Fruit fly (Drosophila melanogaster) whole organism, wandering third instar larva: ENCODE results near the gene Pdi.

Experiments
- Abd-B ChIP-seq: fragments of >200 bp; optimal IDR thresholded peaks from 2 replicates; lab custom pipeline; 2017; ENCODE audit warnings: missing biosample characterization, missing genetic modification characterization
- CG32264 ChIP-seq: fragments of 200-800 bp; sonication (Bioruptor generic); optimal IDR thresholded peaks from 2 replicates; lab custom pipeline; 2016; ENCODE audit warnings: missing biosample characterization, missing genetic modification characterization
- CG9705 ChIP-seq: fragments of 200-800 bp; sonication (Bioruptor generic); optimal IDR thresholded peaks from 2 replicates; lab custom pipeline; 2018; ENCODE audit warnings: missing biosample characterization, mild to moderate bottlenecking, missing genetic modification characterization
- CrebA ChIP-seq: fragments of 200-800 bp; sonication (Bioruptor generic); optimal IDR thresholded peaks from 2 replicates; lab custom pipeline; 2016; ENCODE audit warnings: missing biosample characterization, mild to moderate bottlenecking, missing genetic modification characterization, borderline replicate concordance
- Dif ChIP-seq: fragments of 200-275, 200-300 bp; sonication (Bioruptor generic); optimal IDR thresholded peaks from 2 replicates; lab custom pipeline; 2018; ENCODE audit warnings: missing biosample characterization, missing genetic modification characterization; ENCODE audit not compliant: partially characterized antibody
- GATAd ChIP-seq: sonication (Bioruptor generic); optimal IDR thresholded peaks from 2 replicates; lab custom pipeline; 2016; ENCODE audit warnings: missing biosample characterization, missing genetic modification characterization
- HLH106 ChIP-seq: fragments of 200-800 bp; optimal IDR thresholded peaks from 3 replicates; lab custom pipeline; 2019; ENCODE audit warnings: missing biosample characterization, mild to moderate bottlenecking, missing genetic modification characterization, moderate library complexity
- Hr78 ChIP-seq: fragments of >200 bp; optimal IDR thresholded peaks from 2 replicates; lab custom pipeline; 2017; ENCODE audit warnings: missing biosample characterization, missing genetic modification characterization
- Hr83 ChIP-seq: fragments of 200-300 bp; sonication (Bioruptor generic); optimal IDR thresholded peaks from 2 replicates; lab custom pipeline; 2016; ENCODE audit warnings: missing biosample characterization, mild to moderate bottlenecking, missing genetic modification characterization, moderate library complexity; ENCODE audit not compliant: poor library complexity, severe bottlenecking
- Mio ChIP-seq: sonication (Bioruptor generic); optimal IDR thresholded peaks from 2 replicates; lab custom pipeline; 2016; ENCODE audit warnings: missing biosample characterization, missing genetic modification characterization
- Myc ChIP-seq: fragments of >200 bp; optimal IDR thresholded peaks from 2 replicates; lab custom pipeline; 2017
- N ChIP-seq: fragments of >200 bp; optimal IDR thresholded peaks from 2 replicates; lab custom pipeline; 2018; ENCODE audit warnings: missing biosample characterization, missing external identifiers, missing genetic modification characterization
- OdsH ChIP-seq: fragments of 200-800 bp; sonication (Bioruptor generic); optimal IDR thresholded peaks from 2 replicates; lab custom pipeline; 2016; ENCODE audit warnings: missing biosample characterization, mild to moderate bottlenecking, missing genetic modification characterization
- Rel ChIP-seq, 2 experiments: fragments of 200-800 bp; sonication (Bioruptor generic) in 1 of 2; optimal IDR thresholded peaks; 2 replicates in 1 of 2; 3 replicates in 1 of 2; lab custom pipeline; 2016 to 2019; ENCODE audit warnings: mild to moderate bottlenecking in 2 of 2, missing biosample characterization in 2 of 2, missing genetic modification characterization in 2 of 2, moderate library complexity in 1 of 2
- Sp1 ChIP-seq: fragments of 200-800 bp; sonication (Bioruptor generic); optimal IDR thresholded peaks from 3 replicates; lab custom pipeline; 2019; ENCODE audit warnings: missing biosample characterization, mild to moderate bottlenecking, missing genetic modification characterization, moderate library complexity
- Vsx2 ChIP-seq: fragments of 200-300, 225-300 bp; sonication (Bioruptor generic); optimal IDR thresholded peaks from 2 replicates; lab custom pipeline; 2018; ENCODE audit warnings: missing biosample characterization, missing genetic modification characterization; ENCODE audit not compliant: partially characterized antibody
- br ChIP-seq: fragments of 200-800 bp; sonication (Bioruptor generic); optimal IDR thresholded peaks from 2 replicates; lab custom pipeline; 2016; ENCODE audit warnings: missing biosample characterization, missing genetic modification characterization
- brk ChIP-seq: fragments of 200-800 bp; sonication (Bioruptor generic); optimal IDR thresholded peaks from 2 replicates; lab custom pipeline; 2016; ENCODE audit warnings: missing biosample characterization, mild to moderate bottlenecking, missing genetic modification characterization
- dmrt93B ChIP-seq: fragments of 200-800 bp; sonication (Bioruptor generic); optimal IDR thresholded peaks from 2 replicates; lab custom pipeline; 2018; ENCODE audit warnings: missing biosample characterization, mild to moderate bottlenecking, missing genetic modification characterization
- ey ChIP-seq: fragments of 200-800 bp; sonication (Bioruptor generic); optimal IDR thresholded peaks from 2 replicates; lab custom pipeline; 2016; ENCODE audit warnings: missing biosample characterization, missing genetic modification characterization
- foxo ChIP-seq, 2 experiments: fragments of 200-800 bp; sonication (Bioruptor generic); optimal IDR thresholded peaks; 2 replicates in 1 of 2; 3 replicates in 1 of 2; lab custom pipeline; 2016 to 2017; ENCODE audit warnings: missing biosample characterization in 2 of 2, missing genetic modification characterization in 2 of 2
- h ChIP-seq: fragments of 200-800 bp; sonication (Bioruptor generic); optimal IDR thresholded peaks from 3 replicates; lab custom pipeline; 2016; ENCODE audit warnings: missing biosample characterization, mild to moderate bottlenecking, missing genetic modification characterization
- jim ChIP-seq: fragments of 175-275, 200-325 bp; sonication (Bioruptor generic); optimal IDR thresholded peaks from 2 replicates; lab custom pipeline; 2016; ENCODE audit warnings: missing biosample characterization, mild to moderate bottlenecking, missing genetic modification characterization
- psq ChIP-seq: fragments of 200-800 bp; sonication (Bioruptor generic); optimal IDR thresholded peaks from 3 replicates; lab custom pipeline; 2017; ENCODE audit warnings: missing biosample characterization, mild to moderate bottlenecking, missing genetic modification characterization, moderate library complexity
- rgr ChIP-seq: fragments of 200-800 bp; sonication (Bioruptor generic); optimal IDR thresholded peaks from 3 replicates; lab custom pipeline; 2016; ENCODE audit warnings: missing biosample characterization, mild to moderate bottlenecking, missing genetic modification characterization
- sage ChIP-seq: fragments of 200-800 bp; sonication (Bioruptor generic); optimal IDR thresholded peaks from 2 replicates; lab custom pipeline; 2016; ENCODE audit warnings: missing biosample characterization, mild to moderate bottlenecking, missing genetic modification characterization
- sv ChIP-seq: fragments of 200-800 bp; sonication (Bioruptor generic); optimal IDR thresholded peaks from 3 replicates; lab custom pipeline; 2016; ENCODE audit warnings: missing biosample characterization, missing genetic modification characterization
- tai ChIP-seq: sonication (Bioruptor generic); optimal IDR thresholded peaks from 2 replicates; lab custom pipeline; 2016; ENCODE audit warnings: missing biosample characterization, missing genetic modification characterization
- usp ChIP-seq: fragments of >200 bp; optimal IDR thresholded peaks from 2 replicates; lab custom pipeline; 2017; ENCODE audit warnings: missing biosample characterization, missing genetic modification characterization
- woc ChIP-seq: sonication (Bioruptor generic); optimal IDR thresholded peaks from 2 replicates; lab custom pipeline; 2016; ENCODE audit warnings: missing biosample characterization, mild to moderate bottlenecking, missing genetic modification characterization

The Pdi gene

dm6 chr3L:15162005-15162404 is 19.4 kb upstream of the Pdi start:
- no peak for TF ChIP-seq Mio
- no peak for TF ChIP-seq brk
- TF ChIP-seq CG32264, result no peak
- no peak for TF ChIP-seq jim (GFP tag; lab: Kevin White, UChicago)

dm6 chr3L:15161549-15161948 is 18.9 kb upstream of the Pdi start, which contains the start of gene CG6878:
Gene CG6878 (plus strand): TSS chr3L:15161817.
- TF ChIP-seq CG9705, result peak; percentile 10
- peak; percentile 47 for TF ChIP-seq Myc (lab: Kevin White, UChicago)
- TF ChIP-seq Rel (GFP tag; optimal IDR thresholded peaks at IDR 0.05; lab: Kevin White, UChicago), result no peak
- peak; percentile 9 for TF ChIP-seq Rel (tag; optimal IDR thresholded peaks at IDR 0.05; lab: Kevin White, UChicago)
- peak; percentile 51 for TF ChIP-seq N (GFP tag; lab: Kevin White, UChicago)
- TF ChIP-seq Hr83 (GFP tag; lab: Kevin White, UChicago), result peak; percentile 34
- no peak for TF ChIP-seq Mio
- no peak for TF ChIP-seq psq

dm6 chr3L:15158330-15159114 is 15.9 kb upstream of the Pdi start, which contains the start of the genes Msh6 and Prp31:
Gene Msh6 (minus strand): TSS chr3L:15158562.
Gene Prp31 (plus strand): TSS chr3L:15159100.
- TF ChIP-seq br (GFP tag; lab: Kevin White, UChicago), result no peak
- peak; percentile 35 for TF ChIP-seq sv (GFP tag; lab: Kevin White, UChicago)
- peak; percentile 60 for TF ChIP-seq CG9705
- TF ChIP-seq HLH106 (tag; lab: Kevin White, UChicago), result peak; percentile 63
- TF ChIP-seq ey (GFP tag; lab: Kevin White, UChicago), result peak; percentile 46
- peak; percentile 40 for TF ChIP-seq psq
- TF ChIP-seq Abd-B (GFP tag; lab: Kevin White, UChicago), result no peak
- peak; percentile 61 for TF ChIP-seq Sp1 (GFP tag; lab: Kevin White, UChicago)
- no peak for TF ChIP-seq Hr78 (GFP tag; lab: Kevin White, UChicago)
- TF ChIP-seq, all 38 proteins: peak for 6

- peak; percentile 78 for TF ChIP-seq rgr (GFP tag; lab: Kevin White, UChicago)
- TF ChIP-seq psq, result peak; percentile 18
- no peak for TF ChIP-seq woc (GFP tag; lab: Kevin White, UChicago)
- TF ChIP-seq h, result peak; percentile 76
- TF ChIP-seq sage (GFP tag; lab: Kevin White, UChicago), result no peak
- TF ChIP-seq Mio, result no peak
- no peak for TF ChIP-seq Hr78 (GFP tag; lab: Kevin White, UChicago)
- no peak for TF ChIP-seq sv (GFP tag; lab: Kevin White, UChicago)
- TF ChIP-seq dmrt93B (GFP tag; lab: Kevin White, UChicago), result no peak
- peak; percentile 97 for TF ChIP-seq Hr83 (GFP tag; lab: Kevin White, UChicago)
- TF ChIP-seq tai, result no peak
- TF ChIP-seq CG9705, result peak; percentile 0
- TF ChIP-seq foxo (GFP tag; optimal IDR thresholded peaks at IDR 0.05; lab: Kevin White, UChicago), result peak in 1 of 2 experiments; percentile 55
- TF ChIP-seq OdsH (GFP tag; lab: Kevin White, UChicago), result peak; percentile 66
- no peak for TF ChIP-seq CrebA (GFP tag; lab: Kevin White, UChicago)
- no peak for TF ChIP-seq N (GFP tag; lab: Kevin White, UChicago)
- peak; percentile 36 for TF ChIP-seq br (GFP tag; lab: Kevin White, UChicago)
Measured at dm6 chr3L:15150028-15150427, 7.4 kb upstream of the Pdi start.

dm6 chr3L:15146643-15147187 is 4.1 kb upstream of the Pdi start, which contains the start of gene FucTA:
Gene FucTA (plus strand): TSS chr3L:15147137.
- no peak for TF ChIP-seq GATAd
- TF ChIP-seq Abd-B (GFP tag; lab: Kevin White, UChicago), result no peak
- no peak for TF ChIP-seq Hr83 (GFP tag; lab: Kevin White, UChicago)
- TF ChIP-seq Hr78 (GFP tag; lab: Kevin White, UChicago), result no peak
- TF ChIP-seq usp, result no peak
- no peak for TF ChIP-seq Sp1 (GFP tag; lab: Kevin White, UChicago)
- TF ChIP-seq tai, result no peak
- TF ChIP-seq Dif (GFP tag; lab: Kevin White, UChicago), result no peak
- TF ChIP-seq Rel (GFP tag; optimal IDR thresholded peaks at IDR 0.05; lab: Kevin White, UChicago), result no peak
- TF ChIP-seq Rel (tag; optimal IDR thresholded peaks at IDR 0.05; lab: Kevin White, UChicago), result no peak
- no peak for TF ChIP-seq N (GFP tag; lab: Kevin White, UChicago)
- TF ChIP-seq ey (GFP tag; lab: Kevin White, UChicago), result no peak
- no peak for TF ChIP-seq sage (GFP tag; lab: Kevin White, UChicago)
- TF ChIP-seq Vsx2, result no peak
